Worm (Caenorhabditis elegans): ENCODE measurements around the gene T26A5.6.

The T26A5.6 gene

DNA sequence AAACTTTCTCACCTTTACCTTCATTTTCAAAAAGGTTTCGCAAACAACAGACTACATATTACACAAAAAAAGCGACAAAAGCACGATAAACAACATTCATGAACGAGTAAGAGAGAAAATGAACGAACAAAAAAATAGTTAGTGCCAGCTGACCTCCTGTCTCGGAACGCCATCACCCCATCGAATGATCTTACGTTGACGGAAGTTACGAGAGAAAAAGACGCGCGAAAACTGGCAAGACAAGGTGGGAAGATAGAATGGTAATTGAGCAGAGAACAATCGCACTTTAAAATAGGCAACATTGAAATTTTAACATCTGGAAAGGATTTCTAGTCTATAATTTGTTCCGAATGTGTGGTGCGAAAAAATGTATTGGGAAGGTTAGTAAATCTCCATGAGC, 30.3 kb downstream of the T26A5.6 start:
- TF ChIP-seq egl-27 (tag; optimal IDR thresholded peaks at IDR 0.05) (no peak), sup-37 (GFP tag; optimal IDR thresholded peaks at IDR 0.05) (no peak), sox-4 (tag; optimal IDR thresholded peaks at IDR 0.05) (no peak), efl-3 (GFP tag; optimal IDR thresholded peaks at IDR 0.05) (no peak), nhr-47 (tag; optimal IDR thresholded peaks at IDR 0.05) (no peak), nhr-20 (tag; optimal IDR thresholded peaks at IDR 0.05) (no peak), nhr-237 (tag; optimal IDR thresholded peaks at IDR 0.05) (no peak), fkh-4 (tag; optimal IDR thresholded peaks at IDR 0.05; ENCODE audit: borderline replicate concordance) (peak; percentile 42), ceh-88 (GFP tag; IDR thresholded peaks at IDR 0.05) (no peak), grh-1 (GFP tag; IDR thresholded peaks at IDR 0.05) (no peak), ama-1 (optimal IDR thresholded peaks at IDR 0.05) (peak; percentile 65), elt-3 (tag; optimal IDR thresholded peaks at IDR 0.05) (peak in 1 of 6 experiments; percentile 6), lin-14 (GFP tag; optimal IDR thresholded peaks at IDR 0.05) (peak; percentile 34), nhr-19 (GFP tag; conservative IDR thresholded peaks at IDR 0.05) (peak; percentile 42), F16B12.6 (tag; optimal IDR thresholded peaks at IDR 0.05) (no peak), nhr-77 (tag; optimal IDR thresholded peaks at IDR 0.05) (no peak), lin-15B (tag; optimal IDR thresholded peaks at IDR 0.05) (no peak), lin-35 (GFP tag; optimal IDR thresholded peaks at IDR 0.05) (peak in 1 of 2 experiments; percentile 45), zip-4 (GFP tag; optimal IDR thresholded peaks at IDR 0.05) (no peak), hlh-4 (tag; optimal IDR thresholded peaks at IDR 0.05) (no peak), blmp-1 (tag; optimal IDR thresholded peaks at IDR 0.05) (peak; percentile 50), jun-1 (tag; optimal IDR thresholded peaks at IDR 0.05) (no peak), C34B4.2 (tag; optimal IDR thresholded peaks at IDR 0.05) (no peak), snu-23 (GFP tag; optimal IDR thresholded peaks at IDR 0.05) (no peak), unc-30 (tag; optimal IDR thresholded peaks at IDR 0.05) (no peak), hlh-17 (GFP tag; optimal IDR thresholded peaks at IDR 0.05; ENCODE audit: borderline replicate concordance) (no peak), nhr-71 (tag; optimal IDR thresholded peaks at IDR 0.05) (no peak), isw-1 (GFP tag; IDR thresholded peaks at IDR 0.05) (no peak), nhr-90 (tag; optimal IDR thresholded peaks at IDR 0.05; ENCODE audit: poor library complexity) (peak; percentile 14), tbx-2 (tag; optimal IDR thresholded peaks at IDR 0.05) (no peak), skn-1 (tag; optimal IDR thresholded peaks at IDR 0.05) (no peak), lin-13 (GFP tag; optimal IDR thresholded peaks at IDR 0.05) (no peak), lsy-2 (tag; optimal IDR thresholded peaks at IDR 0.05) (no peak), mab-9 (GFP tag; IDR thresholded peaks at IDR 0.05) (no peak), ztf-11 (tag; optimal IDR thresholded peaks at IDR 0.05) (no peak), zag-1 (tag; optimal IDR thresholded peaks at IDR 0.05) (no peak), ztf-4 (tag; optimal IDR thresholded peaks at IDR 0.05) (no peak), efl-1 (optimal IDR thresholded peaks at IDR 0.05) (no peak), efl-1 (GFP tag; optimal IDR thresholded peaks at IDR 0.05 in 1 of 2) (no peak), rnt-1 (tag; optimal IDR thresholded peaks at IDR 0.05) (peak; percentile 10), swsn-7 (tag; optimal IDR thresholded peaks at IDR 0.05) (no peak), pqm-1 (tag; optimal IDR thresholded peaks at IDR 0.05) (no peak), nhr-28 (tag; optimal IDR thresholded peaks at IDR 0.05) (no peak), fos-1 (tag; optimal IDR thresholded peaks at IDR 0.05) (no peak), mep-1 (tag; optimal IDR thresholded peaks at IDR 0.05) (peak; percentile 32), ets-5 (GFP tag; IDR thresholded peaks at IDR 0.05) (no peak), unc-86 (tag; optimal IDR thresholded peaks at IDR 0.05) (no peak), fkh-10 (GFP tag; optimal IDR thresholded peaks at IDR 0.05) (no peak), elt-2 (tag; optimal IDR thresholded peaks at IDR 0.05) (no peak), snpc-4 (tag; optimal IDR thresholded peaks at IDR 0.05) (no peak), C16A3.4 (tag; optimal IDR thresholded peaks at IDR 0.05) (no peak), aly-2 (tag; optimal IDR thresholded peaks at IDR 0.05) (no peak), alr-1 (tag; optimal IDR thresholded peaks at IDR 0.05; ENCODE audit: borderline replicate concordance) (no peak), sptf-1 (tag; optimal IDR thresholded peaks at IDR 0.05) (no peak), dsc-1 (tag; optimal IDR thresholded peaks at IDR 0.05) (peak; percentile 69)

All from whole organism, L1 larva.